Worm (Caenorhabditis elegans): ENCODE data around the gene pnk-4.

DNA sequence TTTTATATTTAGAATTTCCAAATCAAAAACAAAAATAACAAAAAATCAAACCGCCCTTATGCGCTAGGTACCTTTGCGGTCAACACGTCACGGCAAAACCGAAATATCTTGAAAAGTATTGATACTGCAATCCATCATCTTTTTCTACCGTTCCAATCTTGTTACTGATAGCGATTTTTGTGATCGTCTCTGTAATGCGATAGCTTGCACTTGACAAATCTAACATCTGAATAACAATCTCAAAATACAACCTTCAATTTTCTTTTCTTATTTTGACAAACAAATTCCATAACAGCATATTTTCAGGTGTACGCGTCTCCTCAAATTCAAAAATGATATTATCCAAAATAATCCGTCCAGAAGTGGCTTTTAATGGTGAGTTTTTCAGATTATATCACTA, 46.3 kb downstream of the pnk-4 start, which contains the start of gene tbc-7:
- TF ChIP-seq ces-1 (GFP tag; optimal IDR thresholded peaks at IDR 0.05) (no peak), dve-1 (tag; optimal IDR thresholded peaks at IDR 0.05; ENCODE audit: insufficient read depth) (no peak), lin-13 (GFP tag; optimal IDR thresholded peaks at IDR 0.05) (no peak), F49E8.2 (tag; optimal IDR thresholded peaks at IDR 0.05; ENCODE audit: borderline replicate concordance) (no peak), mep-1 (tag; optimal IDR thresholded peaks at IDR 0.05) (no peak), nhr-76 (tag; optimal IDR thresholded peaks at IDR 0.05) (no peak), arid-1 (GFP tag; conservative IDR thresholded peaks at IDR 0.05) (no peak), lin-39 (tag; optimal IDR thresholded peaks at IDR 0.05) (no peak), nhr-102 (tag; optimal IDR thresholded peaks at IDR 0.05) (no peak), jun-1 (tag; optimal IDR thresholded peaks at IDR 0.05) (no peak), daf-12 (tag; optimal IDR thresholded peaks at IDR 0.05) (no peak), nhr-77 (tag; optimal IDR thresholded peaks at IDR 0.05) (no peak), lsy-2 (tag; optimal IDR thresholded peaks at IDR 0.05) (no peak), ceh-44 (GFP tag; IDR thresholded peaks at IDR 0.05) (no peak)
